Worm (Caenorhabditis elegans): ENCODE data around the gene appg-1.
A peak's percentile ranks its signal among the peaks of the same experiment; 100 is the strongest.

Gene appg-1

ce11 chrII:10382247-10382646 is 56.4 kb downstream of the appg-1 start (continued):
- TF ChIP-seq set-16 (GFP tag; IDR thresholded peaks at IDR 0.05) (peak; percentile 39; the same call in 1 of the 2 replicates), lsy-2 (tag; optimal IDR thresholded peaks at IDR 0.05) (peak; percentile 31 to 51), unc-39 (tag; optimal IDR thresholded peaks at IDR 0.05) (no peak), T26A8.4 (GFP tag; IDR thresholded peaks at IDR 0.05) (peak; percentile 56), unc-62 (GFP tag; optimal IDR thresholded peaks at IDR 0.05 in 1 of 2) (peak in 1 of 2 experiments; percentile 90), unc-62 (tag; optimal IDR thresholded peaks at IDR 0.05) (no peak), lim-7 (GFP tag; IDR thresholded peaks at IDR 0.05) (no peak), daf-19 (GFP tag; conservative IDR thresholded peaks at IDR 0.05) (0 out of 2 replicates have a peak, but pooled peaks have one; percentile 40), lin-29 (GFP tag; IDR thresholded peaks at IDR 0.05) (no peak), dve-1 (tag; optimal IDR thresholded peaks at IDR 0.05; ENCODE audit: insufficient read depth) (peak; percentile 69), nhr-237 (tag; optimal IDR thresholded peaks at IDR 0.05) (no peak), spr-3 (GFP tag; optimal IDR thresholded peaks at IDR 0.05) (no peak), F49E8.2 (tag; optimal IDR thresholded peaks at IDR 0.05; ENCODE audit: borderline replicate concordance) (no peak), pqm-1 (tag; optimal IDR thresholded peaks at IDR 0.05) (no peak), hmg-1.1 (GFP tag; IDR thresholded peaks at IDR 0.05) (peak; percentile 70), ceh-28 (tag; optimal IDR thresholded peaks at IDR 0.05) (peak; percentile 11), jun-1 (tag; optimal IDR thresholded peaks at IDR 0.05) (no peak), dmd-6 (GFP tag; IDR thresholded peaks at IDR 0.05) (peak; percentile 57), Y48G9A.11 (GFP tag; IDR thresholded peaks at IDR 0.05) (no peak), zfp-3 (GFP tag; conservative IDR thresholded peaks at IDR 0.05) (no peak), R02D3.7 (tag; optimal IDR thresholded peaks at IDR 0.05) (no peak), lin-39 (tag; optimal IDR thresholded peaks at IDR 0.05) (no peak), Y105C5A.15 (GFP tag; IDR thresholded peaks at IDR 0.05) (no peak), lir-3 (tag; optimal IDR thresholded peaks at IDR 0.05) (no peak), lin-38 (GFP tag; IDR thresholded peaks at IDR 0.05) (peak; percentile 33; the same call in 1 of the 2 replicates), gei-8 (GFP tag; optimal IDR thresholded peaks at IDR 0.05) (no peak), tag-97 (GFP tag; IDR thresholded peaks at IDR 0.05) (no peak), nhr-10 (tag; optimal IDR thresholded peaks at IDR 0.05) (no peak), skn-1 (tag; optimal IDR thresholded peaks at IDR 0.05) (no peak), ceh-44 (GFP tag; IDR thresholded peaks at IDR 0.05) (no peak), lin-15B (tag; optimal IDR thresholded peaks at IDR 0.05) (no peak), zip-2 (tag; optimal IDR thresholded peaks at IDR 0.05) (no peak), nhr-28 (tag; optimal IDR thresholded peaks at IDR 0.05) (peak; percentile 58), tra-1 (GFP tag; IDR thresholded peaks at IDR 0.05) (no peak), fos-1 (tag; optimal IDR thresholded peaks at IDR 0.05) (no peak), daf-12 (tag; optimal IDR thresholded peaks at IDR 0.05) (no peak), zip-11 (GFP tag; IDR thresholded peaks at IDR 0.05) (no peak), ceh-32 (tag; optimal IDR thresholded peaks at IDR 0.05; ENCODE audit: poor library complexity) (no peak), hlh-30 (tag; optimal IDR thresholded peaks at IDR 0.05; ENCODE audit: insufficient read depth) (peak; percentile 67), ama-1 (optimal IDR thresholded peaks at IDR 0.05) (no peak), D1046.2 (GFP tag; IDR thresholded peaks at IDR 0.05) (0 out of 2 replicates have a peak, but pooled peaks have one; percentile 34), nhr-25 (tag; optimal IDR thresholded peaks at IDR 0.05; ENCODE audit: borderline replicate concordance, insufficient read depth) (no peak), hif-1 (tag; optimal IDR thresholded peaks at IDR 0.05) (peak in 1 of 2 experiments; percentile 25), dpl-1 (GFP tag; optimal IDR thresholded peaks at IDR 0.05) (peak; percentile 15), Y5F2A.4 (GFP tag; optimal IDR thresholded peaks at IDR 0.05) (no peak), zag-1 (tag; optimal IDR thresholded peaks at IDR 0.05) (no peak), F26F4.8 (GFP tag; conservative IDR thresholded peaks at IDR 0.05) (no peak), mep-1 (tag; optimal IDR thresholded peaks at IDR 0.05) (peak; percentile 82), F10B5.3 (tag; optimal IDR thresholded peaks at IDR 0.05) (no peak), daf-8 (GFP tag; IDR thresholded peaks at IDR 0.05) (no peak), nhr-42 (GFP tag; IDR thresholded peaks at IDR 0.05) (no peak), attf-4 (tag; optimal IDR thresholded peaks at IDR 0.05) (no peak)

All from whole organism, L4 larva.